Fruit fly (Drosophila melanogaster) whole organism, wandering third instar larva: ENCODE results near the gene Tim17a2.

Experiments
- Abd-B ChIP-seq: fragments of >200 bp; optimal IDR thresholded peaks from 2 replicates; lab custom pipeline; 2017; ENCODE audit warnings: missing biosample characterization, missing genetic modification characterization
- Myc ChIP-seq: fragments of >200 bp; optimal IDR thresholded peaks from 2 replicates; lab custom pipeline; 2017
- Rel ChIP-seq, 2 experiments: fragments of 200-800 bp; sonication (Bioruptor generic) in 1 of 2; optimal IDR thresholded peaks; 2 replicates in 1 of 2; 3 replicates in 1 of 2; lab custom pipeline; 2016 to 2019; ENCODE audit warnings: mild to moderate bottlenecking in 2 of 2, missing biosample characterization in 2 of 2, missing genetic modification characterization in 2 of 2, moderate library complexity in 1 of 2
- jim ChIP-seq: fragments of 175-275, 200-325 bp; sonication (Bioruptor generic); optimal IDR thresholded peaks from 2 replicates; lab custom pipeline; 2016; ENCODE audit warnings: missing biosample characterization, mild to moderate bottlenecking, missing genetic modification characterization
- psq ChIP-seq: fragments of 200-800 bp; sonication (Bioruptor generic); optimal IDR thresholded peaks from 3 replicates; lab custom pipeline; 2017; ENCODE audit warnings: missing biosample characterization, mild to moderate bottlenecking, missing genetic modification characterization, moderate library complexity
- usp ChIP-seq: fragments of >200 bp; optimal IDR thresholded peaks from 2 replicates; lab custom pipeline; 2017; ENCODE audit warnings: missing biosample characterization, missing genetic modification characterization

dm6 chr3R:5279609-5280164 is 17.2 kb upstream of the Tim17a2 start:
- no peak for TF ChIP-seq psq (GFP tag; lab: Kevin White, UChicago)
- no peak for TF ChIP-seq Abd-B (GFP tag; lab: Kevin White, UChicago)
- no peak for TF ChIP-seq Rel (GFP tag; optimal IDR thresholded peaks at IDR 0.05; lab: Kevin White, UChicago)
- no peak for TF ChIP-seq Rel (tag; optimal IDR thresholded peaks at IDR 0.05; lab: Kevin White, UChicago)
- TF ChIP-seq Myc (lab: Kevin White, UChicago) = no peak
- no peak for TF ChIP-seq jim (GFP tag; lab: Kevin White, UChicago)
- TF ChIP-seq usp (GFP tag; lab: Kevin White, UChicago) = no peak
